Fruit fly (Drosophila melanogaster) whole organism, embryonic: ENCODE data around the gene CG16734.

Experiments used
- BtbVII ChIP-seq: fragments of 200-800 bp; sonication (Bioruptor generic); optimal IDR thresholded peaks from 3 replicates; lab custom pipeline; 2017; ENCODE audit warnings: missing biosample characterization, mild to moderate bottlenecking, missing genetic modification characterization
- CG1024 ChIP-seq: fragments of 200-800 bp; sonication (Bioruptor generic); IDR thresholded peaks from 2 replicates; pipeline ENCODE4 v1.3.6; 2022; ENCODE audit warnings: missing biosample characterization, missing genetic modification characterization
- CG10979 ChIP-seq: fragments of 200-800 bp; sonication (Bioruptor generic); optimal IDR thresholded peaks from 2 replicates; lab custom pipeline; 2018; ENCODE audit warnings: missing biosample characterization, mild to moderate bottlenecking, missing genetic modification characterization, moderate library complexity
- CG12236 ChIP-seq: fragments of 200-800 bp; sonication (Bioruptor generic); optimal IDR thresholded peaks from 2 replicates; lab custom pipeline; 2016; ENCODE audit warnings: missing biosample characterization, missing genetic modification characterization
- CG14014 ChIP-seq: fragments of 200-800 bp; sonication (Bioruptor generic); IDR thresholded peaks from 2 replicates; pipeline ENCODE4 v1.3.6; 2022; ENCODE audit warnings: missing biosample characterization, missing genetic modification characterization
- CG15601 ChIP-seq: fragments of 200-800 bp; sonication (Bioruptor generic); optimal IDR thresholded peaks from 3 replicates; lab custom pipeline; 2019; ENCODE audit warnings: missing biosample characterization, mild to moderate bottlenecking, missing genetic modification characterization, moderate library complexity
- CG16815 ChIP-seq: fragments of 200-800 bp; sonication (Bioruptor generic); optimal IDR thresholded peaks from 3 replicates; lab custom pipeline; 2017; ENCODE audit warnings: missing biosample characterization, mild to moderate bottlenecking, missing genetic modification characterization
- CG18764 ChIP-seq: fragments of 200-800 bp; sonication (Bioruptor generic); optimal IDR thresholded peaks from 3 replicates; lab custom pipeline; 2016; ENCODE audit warnings: missing biosample characterization, missing genetic modification characterization
- CG31441 ChIP-seq: fragments of 200-800 bp; sonication (Bioruptor generic); IDR thresholded peaks from 2 replicates; pipeline ENCODE4 v1.3.6; 2022; ENCODE audit warnings: missing biosample characterization, missing genetic modification characterization
- CG3847 ChIP-seq: fragments of 200-800 bp; sonication (Bioruptor generic); IDR thresholded peaks from 2 replicates; pipeline ENCODE4 v1.3.6; 2022; ENCODE audit warnings: missing biosample characterization, missing genetic modification characterization
- CG4707 ChIP-seq: fragments of 200-800 bp; sonication (Bioruptor generic); optimal IDR thresholded peaks from 2 replicates; lab custom pipeline; 2018; ENCODE audit warnings: missing biosample characterization, mild to moderate bottlenecking, missing genetic modification characterization, moderate library complexity
- CG6254 ChIP-seq: fragments of 200-800 bp; sonication (Bioruptor generic); optimal IDR thresholded peaks from 3 replicates; lab custom pipeline; 2017; ENCODE audit warnings: mild to moderate bottlenecking, missing biosample characterization, missing genetic modification reagents, missing genetic modification characterization
- CG6654 ChIP-seq: fragments of 200-800 bp; sonication (Bioruptor generic); optimal IDR thresholded peaks from 2 replicates; lab custom pipeline; 2017; ENCODE audit warnings: missing biosample characterization, mild to moderate bottlenecking, missing genetic modification characterization
- CG9817 ChIP-seq: fragments of 200-800 bp; sonication (Bioruptor generic); optimal IDR thresholded peaks from 2 replicates; lab custom pipeline; 2018; ENCODE audit warnings: missing biosample characterization, mild to moderate bottlenecking, missing genetic modification characterization, moderate library complexity
- CkIIα-i1 ChIP-seq: fragments of 200-800 bp; sonication (Bioruptor generic); IDR thresholded peaks from 2 replicates; pipeline ENCODE4 v1.3.6; 2022; ENCODE audit warnings: missing biosample characterization, missing genetic modification characterization
- Dek ChIP-seq: fragments of 200-800 bp; sonication (Bioruptor generic); optimal IDR thresholded peaks from 3 replicates; lab custom pipeline; 2019; ENCODE audit warnings: missing biosample characterization, mild to moderate bottlenecking, missing genetic modification characterization, moderate library complexity
- Gsc ChIP-seq: fragments of 200-800 bp; sonication (Bioruptor generic); IDR thresholded peaks from 2 replicates; pipeline ENCODE4 v1.3.6; 2022; ENCODE audit warnings: missing biosample characterization, missing genetic modification characterization
- HLH54F ChIP-seq: fragments of 200-800 bp; sonication (Bioruptor generic); optimal IDR thresholded peaks from 3 replicates; lab custom pipeline; 2016; ENCODE audit warnings: missing biosample characterization, missing genetic modification characterization
- Kr ChIP-seq: fragments of 200-800 bp; sonication (Bioruptor generic); optimal IDR thresholded peaks from 2 replicates; lab custom pipeline; 2017; ENCODE audit warnings: missing biosample characterization, mild to moderate bottlenecking, missing genetic modification characterization
- Lhr ChIP-seq: fragments of 200-800 bp; sonication (Bioruptor generic); optimal IDR thresholded peaks from 3 replicates; lab custom pipeline; 2017; ENCODE audit warnings: mild to moderate bottlenecking, missing biosample characterization, missing genetic modification reagents, missing genetic modification characterization
- Med ChIP-seq: fragments of 200-800 bp; sonication (Bioruptor generic); peaks from one replicate; lab custom pipeline; 2016; ENCODE audit warnings: missing biosample characterization, missing genetic modification characterization, mild to moderate bottlenecking, inconsistent platforms, moderate library complexity
- Pdp1 ChIP-seq, 2 experiments: fragments of 200-800 bp; sonication (Bioruptor generic); optimal IDR thresholded peaks; 3 replicates each; lab custom pipeline; 2016; ENCODE audit warnings: missing biosample characterization in 2 of 2, missing genetic modification characterization in 2 of 2, mild to moderate bottlenecking in 1 of 2, moderate library complexity in 1 of 2
- Scr ChIP-seq: fragments of 200-800 bp; sonication (Bioruptor generic); IDR thresholded peaks from 2 replicates; pipeline ENCODE4 v1.3.6; 2022; ENCODE audit warnings: missing biosample characterization, missing genetic modification characterization; ENCODE audit not compliant: partially characterized antibody
- Sox102F ChIP-seq: fragments of 200-800 bp; sonication (Bioruptor generic); optimal IDR thresholded peaks from 2 replicates; lab custom pipeline; 2018; ENCODE audit warnings: missing biosample characterization, mild to moderate bottlenecking, missing genetic modification characterization, moderate library complexity
- Spps ChIP-seq: fragments of 200-800 bp; sonication (Bioruptor generic); optimal IDR thresholded peaks from 2 replicates; lab custom pipeline; 2018; ENCODE audit warnings: missing biosample characterization, mild to moderate bottlenecking, missing genetic modification characterization
- Ssrp ChIP-seq: fragments of 200-800 bp; sonication (Bioruptor generic); optimal IDR thresholded peaks from 2 replicates; lab custom pipeline; 2018; ENCODE audit warnings: missing biosample characterization, mild to moderate bottlenecking, missing genetic modification characterization, moderate library complexity
- ac ChIP-seq: fragments of 200-800 bp; sonication (Bioruptor generic); optimal IDR thresholded peaks from 3 replicates; lab custom pipeline; 2017; ENCODE audit warnings: missing biosample characterization, mild to moderate bottlenecking, missing genetic modification characterization
- ara ChIP-seq: fragments of 200-800 bp; sonication (Bioruptor generic); IDR thresholded peaks from 2 replicates; pipeline ENCODE4 v1.3.6; 2022; ENCODE audit warnings: missing biosample characterization, missing genetic modification characterization
- ash1 ChIP-seq: fragments of 200-800 bp; sonication (Bioruptor generic); optimal IDR thresholded peaks from 2 replicates; lab custom pipeline; 2018; ENCODE audit warnings: missing biosample characterization, mild to moderate bottlenecking, missing genetic modification characterization
- br ChIP-seq: fragments of >200 bp; optimal IDR thresholded peaks from 2 replicates; lab custom pipeline; 2017
- cas ChIP-seq: fragments of 200-800 bp; sonication (Bioruptor generic); IDR thresholded peaks from 2 replicates; pipeline ENCODE4 v1.3.6; 2022; ENCODE audit warnings: missing biosample characterization, missing genetic modification characterization
- esg ChIP-seq: fragments of 200-800 bp; sonication (Bioruptor generic); conservative IDR thresholded peaks from 2 replicates; pipeline ENCODE4 v1.3.6; 2022; ENCODE audit warnings: missing biosample characterization, missing genetic modification characterization
- eve ChIP-seq, 2 experiments: fragments of >200 bp; optimal IDR thresholded peaks; 2 replicates each; lab custom pipeline; 2017; ENCODE audit warnings: missing biosample characterization in 2 of 2, missing genetic modification characterization in 2 of 2
- gem ChIP-seq: fragments of 200-800 bp; sonication (Bioruptor generic); optimal IDR thresholded peaks from 2 replicates; lab custom pipeline; 2019; ENCODE audit warnings: missing biosample characterization, mild to moderate bottlenecking, missing genetic modification characterization, moderate library complexity
- gsb-n ChIP-seq: fragments of 200-800 bp; sonication (Bioruptor generic); optimal IDR thresholded peaks from 3 replicates; lab custom pipeline; 2018; ENCODE audit warnings: missing biosample characterization, mild to moderate bottlenecking, missing genetic modification characterization
- inv ChIP-seq: fragments of 200-800 bp; sonication (Bioruptor generic); IDR thresholded peaks from 2 replicates; pipeline ENCODE4 v1.3.6; 2022; ENCODE audit warnings: missing biosample characterization, missing genetic modification characterization; ENCODE audit not compliant: partially characterized antibody
- knrl ChIP-seq: fragments of 200-800 bp; sonication (Bioruptor generic); IDR thresholded peaks from 3 replicates; pipeline ENCODE4 v1.3.6; 2022; ENCODE audit warnings: missing biosample characterization, missing genetic modification characterization; ENCODE audit not compliant: partially characterized antibody
- lov ChIP-seq, 2 experiments: fragments of 200-800 bp in 1 of 2; fragments of >200 bp in 1 of 2; sonication (Bioruptor generic) in 1 of 2; IDR thresholded peaks in 1 of 2; optimal IDR thresholded peaks in 1 of 2; 2 replicates in 1 of 2; 3 replicates in 1 of 2; pipeline versions ENCODE4 v1.3.6 to Lab custom; 2017 to 2022; ENCODE audit warnings: missing biosample characterization in 1 of 2, missing genetic modification characterization in 1 of 2
- mld ChIP-seq: fragments of 200-800 bp; sonication (Bioruptor generic); IDR thresholded peaks from 3 replicates; pipeline ENCODE4 v1.3.6; 2022; ENCODE audit warnings: missing biosample characterization, missing genetic modification characterization; ENCODE audit not compliant: partially characterized antibody
- otp ChIP-seq: fragments of 200-800 bp; sonication (Bioruptor generic); IDR thresholded peaks from 3 replicates; pipeline ENCODE4, ENCODE4 v1.3.6; 2022; ENCODE audit warnings: missing biosample characterization, missing genetic modification characterization
- pb ChIP-seq: fragments of 200-800 bp; sonication (Bioruptor generic); optimal IDR thresholded peaks from 3 replicates; lab custom pipeline; 2016; ENCODE audit warnings: missing biosample characterization, missing genetic modification characterization
- peb ChIP-seq: fragments of 200-800 bp; sonication (Bioruptor generic); IDR thresholded peaks from 2 replicates; pipeline ENCODE4 v1.3.6; 2022; ENCODE audit warnings: missing biosample characterization, missing genetic modification characterization
- phol ChIP-seq: fragments of 200-800 bp; sonication (Bioruptor generic); optimal IDR thresholded peaks from 3 replicates; lab custom pipeline; 2018; ENCODE audit warnings: missing biosample characterization, mild to moderate bottlenecking, missing genetic modification characterization, moderate library complexity
- prd ChIP-seq, 3 experiments: fragments of >200 bp in 2 of 3; fragments of 200-800 bp in 1 of 3; sonication (Bioruptor generic) in 1 of 3; optimal IDR thresholded peaks in 2 of 3; IDR thresholded peaks in 1 of 3; 2 replicates in 2 of 3; 3 replicates in 1 of 3; pipeline versions ENCODE4 v1.3.6 to Lab custom; 2017 to 2022; ENCODE audit warnings: missing biosample characterization in 1 of 3, missing genetic modification characterization in 1 of 3
- psq ChIP-seq: fragments of 200-800 bp; sonication (Bioruptor generic); optimal IDR thresholded peaks from 2 replicates; lab custom pipeline; 2017; ENCODE audit warnings: missing biosample characterization, missing genetic modification characterization
- sisA ChIP-seq: fragments of 200-800 bp; sonication (Bioruptor generic); IDR thresholded peaks from 2 replicates; pipeline ENCODE4 v1.3.6; 2022; ENCODE audit warnings: missing biosample characterization, missing genetic modification characterization
- tll ChIP-seq, 2 experiments: fragments of 200-800 bp in 1 of 2; fragments of >200 bp in 1 of 2; sonication (Bioruptor generic) in 1 of 2; optimal IDR thresholded peaks; 2 replicates each; lab custom pipeline; 2017 to 2019; ENCODE audit warnings: missing biosample characterization in 2 of 2, missing genetic modification characterization in 2 of 2, mild to moderate bottlenecking in 1 of 2, moderate library complexity in 1 of 2
- unpg ChIP-seq: fragments of 200-800 bp; sonication (Bioruptor generic); optimal IDR thresholded peaks from 3 replicates; lab custom pipeline; 2018; ENCODE audit warnings: missing biosample characterization, mild to moderate bottlenecking, missing genetic modification characterization, moderate library complexity

CG16734 gene

DNA sequence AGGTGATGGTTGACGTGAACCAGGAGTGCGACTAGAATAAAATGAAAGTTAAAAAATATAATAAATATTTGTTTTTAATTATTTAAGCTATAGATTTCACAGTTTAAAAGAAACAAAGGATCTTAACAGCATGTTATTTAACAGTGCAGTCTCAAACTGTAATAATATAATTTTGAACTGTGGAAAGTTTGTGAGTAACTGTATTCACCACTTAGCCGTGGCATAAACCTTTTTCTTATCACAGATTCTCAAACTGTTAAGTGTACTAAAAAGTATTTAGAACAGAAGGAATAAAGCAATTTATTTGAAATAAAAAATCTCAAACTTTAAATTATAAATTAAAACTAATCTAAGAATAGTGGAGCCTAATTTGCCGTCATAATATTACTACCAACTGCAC lies 40.6 kb upstream of the CG16734 start (continued):
- TF ChIP-seq Scr (GFP tag; lab: Robert Waterston, UW) (peak; percentile 38; the same call in 1 of the 2 replicates), Med (peak; percentile 49), Sox102F (GFP tag; lab: Kevin White, UChicago) (peak; percentile 9), cas (0 out of 2 replicates have a peak, but pooled peaks have one; percentile 15), CG31441 (0 out of 2 replicates have a peak, but pooled peaks have one; percentile 14)

DNA sequence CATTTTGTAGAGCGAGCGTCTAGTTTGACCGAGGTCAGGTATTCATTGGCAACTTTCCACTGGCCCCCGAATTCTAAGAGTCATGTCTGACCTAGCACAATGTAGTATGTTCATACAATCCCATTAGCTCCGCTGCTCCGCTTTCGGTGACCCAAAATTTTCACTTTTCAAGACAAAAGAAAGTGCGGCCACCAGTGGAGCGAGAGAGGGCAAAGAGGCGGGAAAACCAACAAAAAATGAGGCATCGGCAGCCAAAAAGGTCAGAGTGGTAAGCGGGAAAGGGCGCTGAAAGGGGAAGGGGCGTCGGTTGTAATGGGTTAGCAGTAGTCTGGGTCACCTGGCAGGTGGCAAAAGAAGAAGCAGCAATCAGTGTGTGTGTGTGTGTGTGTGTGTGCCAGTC lies 39.3 kb upstream of the CG16734 start:
- TF ChIP-seq Gsc (GFP tag; lab: Robert Waterston, UW), result no peak
- TF ChIP-seq tll (GFP tag; optimal IDR thresholded peaks at IDR 0.05; lab: Kevin White, UChicago), result no peak
- TF ChIP-seq psq (GFP tag; lab: Kevin White, UChicago), result no peak
- no peak for TF ChIP-seq Ssrp (tag; lab: Kevin White, UChicago)
- TF ChIP-seq ash1 (GFP tag; lab: Kevin White, UChicago), result no peak
- TF ChIP-seq phol (tag; lab: Kevin White, UChicago), result no peak
- TF ChIP-seq sisA (GFP tag; lab: Robert Waterston, UW), result no peak
- TF ChIP-seq Dek (tag; lab: Kevin White, UChicago), result no peak
- TF ChIP-seq Kr, result no peak
- TF ChIP-seq HLH54F (GFP tag; lab: Kevin White, UChicago), result no peak
- no peak for TF ChIP-seq CG3847 (GFP tag; lab: Robert Waterston, UW)
- peak; percentile 31 for TF ChIP-seq CG6254 (GFP tag; lab: Kevin White, UChicago)
- peak; percentile 36 for TF ChIP-seq ac
- TF ChIP-seq gsb-n (tag; lab: Kevin White, UChicago), result peak; percentile 83
- TF ChIP-seq prd (optimal IDR thresholded peaks at IDR 0.05; lab: Kevin White, UChicago), result no peak
- TF ChIP-seq prd (GFP tag; IDR thresholded peaks at IDR 0.05; lab: Robert Waterston, UW), result 0 out of 3 replicates have a peak, but pooled peaks have one; percentile 25
- no peak for TF ChIP-seq CG14014
- TF ChIP-seq br, result no peak
- 0 out of 3 replicates have a peak, but pooled peaks have one; percentile 25 for TF ChIP-seq mld (GFP tag; lab: Robert Waterston, UW)
- no peak for TF ChIP-seq ara (GFP tag; lab: Robert Waterston, UW)
- no peak for TF ChIP-seq gem (tag; lab: Kevin White, UChicago)
- peak; percentile 14 for TF ChIP-seq Spps (tag; lab: Kevin White, UChicago)
- no peak for TF ChIP-seq pb (GFP tag; lab: Kevin White, UChicago)
- TF ChIP-seq CG12236, result no peak
- TF ChIP-seq eve (GFP tag; optimal IDR thresholded peaks at IDR 0.05; lab: Kevin White, UChicago), result no peak
- TF ChIP-seq CG15601 (tag; lab: Kevin White, UChicago), result no peak
- TF ChIP-seq lov (optimal IDR thresholded peaks at IDR 0.05; lab: Kevin White, UChicago), result no peak
- TF ChIP-seq lov (GFP tag; IDR thresholded peaks at IDR 0.05; lab: Robert Waterston, UW), result no peak
- no peak for TF ChIP-seq CG16815 (GFP tag; lab: Kevin White, UChicago)
- TF ChIP-seq otp (GFP tag; lab: Robert Waterston, UW), result no peak
- TF ChIP-seq inv (GFP tag; lab: Robert Waterston, UW), result no peak
- TF ChIP-seq peb (GFP tag; lab: Robert Waterston, UW), result no peak
- no peak for TF ChIP-seq Pdp1 (GFP tag; optimal IDR thresholded peaks at IDR 0.05; lab: Kevin White, UChicago)
- TF ChIP-seq unpg (GFP tag; lab: Kevin White, UChicago), result no peak
- no peak for TF ChIP-seq Lhr
- no peak for TF ChIP-seq CG18764 (GFP tag; lab: Kevin White, UChicago)
- TF ChIP-seq knrl (GFP tag; lab: Robert Waterston, UW), result no peak
- TF ChIP-seq CG9817 (tag; lab: Kevin White, UChicago), result no peak
- no peak for TF ChIP-seq CG6654 (GFP tag; lab: Kevin White, UChicago)
- peak; percentile 18 for TF ChIP-seq CG4707
- no peak for TF ChIP-seq BtbVII (GFP tag; lab: Kevin White, UChicago)
- TF ChIP-seq CG31441, result no peak
- TF ChIP-seq CG1024 (GFP tag; lab: Robert Waterston, UW), result no peak
- TF ChIP-seq esg (GFP tag; lab: Robert Waterston, UW), result no peak
- TF ChIP-seq CkIIα-i1 (GFP tag; lab: Robert Waterston, UW), result no peak
- TF ChIP-seq CG10979 (tag; lab: Kevin White, UChicago), result peak; percentile 2
